Worm (Caenorhabditis elegans) whole organism, midembryonic: ENCODE results near the gene ZC132.9.

ENCODE experiments used
- T22C8.4 ChIP-seq: fragments of 200-800 bp; sonication (Bioruptor generic); IDR thresholded peaks from 2 replicates; pipeline ENCODE4 v1.3.6; 2022; ENCODE audit warnings: missing genetic modification characterization, missing compliant biosample characterization
- flt-1 ChIP-seq: fragments of 200-800 bp; sonication (Bioruptor generic); IDR thresholded peaks from 2 replicates; pipeline ENCODE4 v1.3.6; 2022; ENCODE audit warnings: missing genetic modification characterization, missing compliant biosample characterization

DNA sequence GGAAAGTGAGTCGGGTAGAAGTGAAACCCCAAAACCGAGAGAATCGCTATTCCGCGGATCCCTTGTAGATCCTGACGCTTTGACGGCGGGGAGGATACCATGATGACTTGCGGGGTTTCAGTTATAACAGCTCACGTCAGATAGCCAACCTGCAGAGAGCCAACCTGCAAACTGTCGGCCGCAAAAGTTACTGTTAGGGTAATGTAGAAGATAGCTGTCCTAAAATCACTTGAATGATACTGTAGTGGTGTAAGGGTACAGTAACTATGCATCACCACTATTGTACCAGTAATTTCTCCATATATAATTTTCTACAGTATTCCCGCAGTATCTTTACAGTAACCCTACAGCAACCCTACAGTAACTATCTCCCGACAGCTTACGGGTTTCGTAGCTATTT is 12.7 kb upstream of the ZC132.9 start, which contains the start of gene oac-12:
- no peak for TF ChIP-seq T22C8.4 (GFP tag; lab: Robert Waterston, UW)
- no peak for TF ChIP-seq flt-1 (GFP tag; lab: Robert Waterston, UW)
